Fruit fly (Drosophila melanogaster) whole organism, pupa: ENCODE measurements around the gene C15.

ENCODE experiments used
- CG10348 ChIP-seq: fragments of 200-800 bp; sonication (Bioruptor generic); IDR thresholded peaks from 2 replicates; pipeline ENCODE4 v1.3.6; 2022; ENCODE audit warnings: missing biosample characterization, missing genetic modification characterization
- CG12605 ChIP-seq: fragments of 200-800 bp; sonication (Bioruptor generic); IDR thresholded peaks from 2 replicates; pipeline ENCODE4 v1.3.6; 2022; ENCODE audit warnings: missing biosample characterization, missing genetic modification characterization
- CG13204 ChIP-seq: fragments of 200-800 bp; sonication (Bioruptor generic); optimal IDR thresholded peaks from 2 replicates; lab custom pipeline; 2018; ENCODE audit warnings: missing biosample characterization, mild to moderate bottlenecking, missing genetic modification characterization, moderate library complexity
- CG14655 ChIP-seq: fragments of 200-800 bp; sonication (Bioruptor generic); optimal IDR thresholded peaks from 3 replicates; lab custom pipeline; 2017; ENCODE audit warnings: mild to moderate bottlenecking, missing biosample characterization, missing genetic modification reagents, missing genetic modification characterization
- CG15710 ChIP-seq: fragments of 200-800 bp; sonication (Bioruptor generic); optimal IDR thresholded peaks from 2 replicates; lab custom pipeline; 2018; ENCODE audit warnings: missing biosample characterization, mild to moderate bottlenecking, missing genetic modification characterization, moderate library complexity
- CG17806 ChIP-seq: fragments of 200-800 bp; sonication (Bioruptor generic); optimal IDR thresholded peaks from 2 replicates; lab custom pipeline; 2018; ENCODE audit warnings: missing biosample characterization, mild to moderate bottlenecking, missing genetic modification characterization, moderate library complexity
- CG32121 ChIP-seq: fragments of 200-800 bp; sonication (Bioruptor generic); IDR thresholded peaks from 2 replicates; pipeline ENCODE4 v1.3.6; 2022; ENCODE audit warnings: missing biosample characterization, missing genetic modification characterization
- CG34367 ChIP-seq: fragments of 200-800 bp; sonication (Bioruptor generic); optimal IDR thresholded peaks from 2 replicates; lab custom pipeline; 2018; ENCODE audit warnings: missing biosample characterization, mild to moderate bottlenecking, missing genetic modification characterization
- CG4496 ChIP-seq: fragments of 200-800 bp; sonication (Bioruptor generic); IDR thresholded peaks from 3 replicates; pipeline ENCODE4 v1.3.6; 2022; ENCODE audit warnings: missing biosample characterization, missing genetic modification characterization
- CG8159 ChIP-seq: fragments of 200-800 bp; sonication (Bioruptor generic); optimal IDR thresholded peaks from 3 replicates; lab custom pipeline; 2018; ENCODE audit warnings: missing biosample characterization, mild to moderate bottlenecking, missing genetic modification characterization, moderate library complexity
- CG8301 ChIP-seq: fragments of 200-800 bp; sonication (Bioruptor generic); optimal IDR thresholded peaks from 2 replicates; lab custom pipeline; 2018; ENCODE audit warnings: missing biosample characterization, mild to moderate bottlenecking, missing genetic modification characterization
- CG9948 ChIP-seq: fragments of 200-800 bp; sonication (Bioruptor generic); optimal IDR thresholded peaks from 2 replicates; lab custom pipeline; 2018; ENCODE audit warnings: missing biosample characterization, mild to moderate bottlenecking, missing genetic modification characterization, moderate library complexity
- D1 ChIP-seq: fragments of 200-800 bp; sonication (Bioruptor generic); optimal IDR thresholded peaks from 2 replicates; lab custom pipeline; 2018; ENCODE audit warnings: missing biosample characterization, mild to moderate bottlenecking, missing genetic modification characterization, moderate library complexity
- EcR ChIP-seq: fragments of 200-800 bp; sonication (Bioruptor generic); optimal IDR thresholded peaks from 3 replicates; lab custom pipeline; 2019; ENCODE audit warnings: missing biosample characterization, missing genetic modification characterization, mild to moderate bottlenecking, moderate library complexity, missing genetic modification reagents
- Ets98B ChIP-seq: fragments of 200-800 bp; sonication (Bioruptor generic); IDR thresholded peaks from 2 replicates; pipeline ENCODE4 v1.3.6; 2022; ENCODE audit warnings: missing biosample characterization, missing genetic modification characterization
- Pif1A ChIP-seq: fragments of 200-800 bp; sonication (Bioruptor generic); optimal IDR thresholded peaks from 3 replicates; lab custom pipeline; 2016; ENCODE audit warnings: missing biosample characterization, missing genetic modification characterization
- Pif1B ChIP-seq: fragments of 200-800 bp; sonication (Bioruptor generic); optimal IDR thresholded peaks from 3 replicates; lab custom pipeline; 2016; ENCODE audit warnings: missing biosample characterization, missing genetic modification characterization
- Snoo ChIP-seq: fragments of 200-800 bp; sonication (Bioruptor generic); optimal IDR thresholded peaks from 3 replicates; lab custom pipeline; 2017; ENCODE audit warnings: missing biosample characterization, mild to moderate bottlenecking, missing genetic modification characterization, inconsistent platforms
- fd96Ca ChIP-seq: fragments of 200-800 bp; sonication (Bioruptor generic); IDR thresholded peaks from 3 replicates; pipeline ENCODE4 v1.3.6; 2022; ENCODE audit warnings: missing biosample characterization, missing genetic modification characterization
- gl ChIP-seq: fragments of 200-800 bp; sonication (Bioruptor generic); optimal IDR thresholded peaks from 2 replicates; lab custom pipeline; 2018; ENCODE audit warnings: missing biosample characterization, mild to moderate bottlenecking, missing genetic modification characterization
- rn ChIP-seq: fragments of 200-800 bp; sonication (Bioruptor generic); IDR thresholded peaks from 2 replicates; pipeline ENCODE4 v1.3.6; 2022; ENCODE audit warnings: missing biosample characterization, missing genetic modification characterization

C15 gene

DNA sequence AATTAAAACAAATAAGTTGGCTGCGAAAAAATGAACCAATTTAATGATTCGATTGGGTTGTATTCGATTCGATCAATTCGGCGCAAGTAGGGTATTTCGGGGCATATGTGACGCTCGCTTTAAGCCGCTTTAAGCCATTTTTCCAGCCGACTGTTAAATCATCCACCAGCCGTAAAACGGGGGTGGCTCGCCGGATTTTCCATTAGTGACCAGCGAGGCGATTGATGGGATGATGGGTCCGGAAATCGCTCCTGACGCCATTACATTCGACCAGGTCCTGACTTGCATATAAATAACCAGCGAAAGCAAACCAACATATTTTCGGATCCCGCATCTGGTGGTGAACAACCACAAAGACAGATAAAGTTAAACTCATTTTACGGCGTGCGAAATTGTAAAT is 29.5 kb upstream of the C15 start:
- TF ChIP-seq gl (tag; lab: Kevin White, UChicago) (no peak), CG12605 (GFP tag; lab: Robert Waterston, UW) (no peak), CG9948 (tag; lab: Kevin White, UChicago) (no peak), rn (GFP tag; lab: Robert Waterston, UW) (no peak), EcR (GFP tag; lab: Kevin White, UChicago) (no peak), Pif1A (no peak), Ets98B (GFP tag; lab: Robert Waterston, UW) (no peak), CG17806 (tag; lab: Kevin White, UChicago) (no peak)
- TF ChIP-seq, all 21 proteins: peak for 0

DNA sequence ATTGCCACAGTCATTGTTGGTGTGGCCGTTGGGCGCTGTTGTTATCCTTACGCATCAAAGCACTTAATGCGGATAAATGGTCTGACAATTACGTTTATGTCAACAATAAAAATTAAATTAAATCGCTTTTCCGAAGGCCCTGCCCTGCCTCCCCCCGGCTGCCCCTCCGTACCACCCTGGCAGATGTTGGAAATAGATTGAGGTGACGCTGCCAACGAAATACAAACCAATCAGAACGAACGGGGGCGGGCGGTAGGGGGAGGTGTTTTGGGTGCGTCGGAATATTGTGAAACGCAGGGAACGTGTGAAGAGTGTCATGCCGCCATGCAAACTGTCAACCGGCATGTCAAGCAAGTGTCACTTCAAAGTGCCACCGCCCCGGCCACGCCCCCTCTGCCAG is 28.6 kb upstream of the C15 start:
- no peak for TF ChIP-seq Ets98B (GFP tag; lab: Robert Waterston, UW)
- TF ChIP-seq EcR (GFP tag; lab: Kevin White, UChicago), result no peak
- TF ChIP-seq Pif1B, result no peak
- no peak for TF ChIP-seq CG14655
- TF ChIP-seq fd96Ca, result no peak
- TF ChIP-seq CG9948 (tag; lab: Kevin White, UChicago), result no peak
- TF ChIP-seq CG10348 (GFP tag; lab: Robert Waterston, UW), result no peak
- TF ChIP-seq gl (tag; lab: Kevin White, UChicago), result no peak
- TF ChIP-seq CG12605 (GFP tag; lab: Robert Waterston, UW), result no peak
- no peak for TF ChIP-seq Pif1A
- TF ChIP-seq CG8159 (tag; lab: Kevin White, UChicago), result no peak
- TF ChIP-seq CG8301, result no peak

DNA sequence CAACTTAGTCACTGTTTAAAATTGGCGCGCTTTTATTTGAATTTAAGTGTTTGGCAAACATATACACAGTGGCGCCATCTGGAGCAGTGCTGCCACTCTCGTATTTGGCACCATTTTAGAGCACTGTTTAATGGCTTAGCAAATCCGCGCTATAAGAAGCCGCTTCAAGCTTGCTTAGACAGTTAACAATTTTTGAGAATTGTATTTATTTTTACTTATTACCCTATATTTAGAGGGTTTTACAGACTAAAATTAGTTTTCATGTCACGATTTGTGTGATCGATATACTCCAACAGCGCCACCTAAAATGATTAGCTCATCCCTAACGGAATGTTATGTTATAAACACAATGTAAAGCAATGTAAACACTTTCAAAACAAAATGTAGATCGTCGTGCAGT is 17.8 kb upstream of the C15 start, which contains the start of gene Fancm:
Gene Fancm (plus strand): TSS at position 366 of the 400 bp plus-strand sequence.
- TF ChIP-seq CG34367, result no peak
- peak; percentile 4 for TF ChIP-seq Snoo (tag; lab: Kevin White, UChicago)
- no peak for TF ChIP-seq gl (tag; lab: Kevin White, UChicago)
- TF ChIP-seq rn (GFP tag; lab: Robert Waterston, UW), result no peak
- TF ChIP-seq CG12605 (GFP tag; lab: Robert Waterston, UW), result no peak
- TF ChIP-seq CG8301, result no peak
- no peak for TF ChIP-seq CG14655
- TF ChIP-seq CG17806 (tag; lab: Kevin White, UChicago), result no peak
- no peak for TF ChIP-seq CG13204 (GFP tag; lab: Kevin White, UChicago)
- TF ChIP-seq EcR (GFP tag; lab: Kevin White, UChicago), result no peak
- TF ChIP-seq CG8159 (tag; lab: Kevin White, UChicago), result peak; percentile 34
- TF ChIP-seq Ets98B (GFP tag; lab: Robert Waterston, UW), result no peak
- TF ChIP-seq CG10348 (GFP tag; lab: Robert Waterston, UW), result no peak
- peak; percentile 45; the same call in 1 of the 3 replicates for TF ChIP-seq CG4496 (GFP tag; lab: Robert Waterston, UW)
- no peak for TF ChIP-seq CG32121 (GFP tag; lab: Robert Waterston, UW)
- TF ChIP-seq fd96Ca, result no peak
- peak; percentile 23 for TF ChIP-seq CG9948 (tag; lab: Kevin White, UChicago)
- TF ChIP-seq CG15710 (tag; lab: Kevin White, UChicago), result peak; percentile 17
- no peak for TF ChIP-seq Pif1A
- TF ChIP-seq, all 21 proteins: peak for 5

DNA sequence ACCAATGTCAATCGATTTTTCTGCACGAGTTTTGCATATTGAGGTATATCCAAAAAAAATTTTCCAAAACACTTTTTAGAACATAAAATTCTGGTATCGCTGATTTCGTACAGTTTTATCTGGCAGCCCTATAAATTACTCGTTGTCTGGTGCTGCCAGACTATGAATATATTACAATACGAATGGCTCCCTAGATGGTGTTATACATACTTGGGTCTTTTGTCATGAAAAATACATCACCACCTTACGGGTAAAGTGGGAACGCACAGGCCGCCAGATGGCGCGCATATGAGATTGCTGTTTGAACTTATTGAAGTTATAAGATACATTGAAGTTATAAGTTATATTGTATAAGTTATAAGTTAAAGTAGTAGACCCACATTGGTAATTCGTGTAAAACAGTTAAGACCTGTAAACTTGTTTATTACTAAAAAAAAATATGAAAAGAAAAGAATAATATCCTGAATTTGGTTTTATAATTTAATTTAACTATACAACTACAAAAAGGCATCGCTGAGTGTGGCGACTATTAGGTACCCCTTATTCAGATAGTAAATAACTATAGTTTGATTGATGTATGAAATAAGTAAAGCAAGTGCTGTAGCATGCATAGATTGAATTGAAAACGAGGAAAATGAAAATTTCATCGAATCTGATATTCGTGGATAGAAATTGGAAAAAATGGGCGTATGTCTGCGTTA is 11.9 kb upstream of the C15 start:
- no peak for TF ChIP-seq CG8301
- TF ChIP-seq fd96Ca, result no peak
- TF ChIP-seq CG14655, result no peak
- TF ChIP-seq CG4496 (GFP tag; lab: Robert Waterston, UW), result peak; percentile 45; the same call in 2 of the 3 replicates
- TF ChIP-seq Pif1B, result no peak
- TF ChIP-seq CG34367, result no peak
- peak; percentile 7 for TF ChIP-seq Snoo (tag; lab: Kevin White, UChicago)
- TF ChIP-seq, all 21 proteins: peak for 2

DNA sequence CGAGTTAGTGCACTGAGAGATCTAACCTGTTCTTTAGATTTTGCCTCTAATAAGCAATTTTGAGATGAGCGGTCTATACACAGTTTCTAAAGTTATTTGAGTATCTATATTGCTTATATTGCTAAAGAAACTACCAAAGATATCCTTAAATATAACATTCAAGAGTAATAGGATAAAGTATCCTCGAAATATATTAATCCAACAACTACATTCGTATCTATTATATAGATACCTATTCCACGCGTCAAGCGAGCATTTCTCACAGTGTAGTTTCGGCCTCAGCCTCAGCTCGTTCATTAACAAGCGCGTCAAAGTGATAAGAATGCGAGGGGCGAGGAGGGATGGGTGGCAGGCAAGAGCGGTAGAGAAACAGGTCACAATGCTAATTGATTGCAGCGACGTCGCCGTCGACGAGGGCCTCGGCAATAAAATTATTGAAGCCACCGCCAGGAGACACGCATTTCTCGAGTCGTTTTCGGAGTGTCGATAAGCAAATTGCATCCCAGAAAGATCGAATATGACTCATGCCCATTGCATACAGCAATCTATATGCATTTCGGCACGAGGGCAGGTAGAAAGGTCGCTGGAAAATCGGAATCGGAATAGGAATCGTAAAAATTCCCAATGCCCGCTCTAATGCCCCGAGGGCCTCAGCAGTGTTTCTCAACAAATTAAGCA is 6.1 kb upstream of the C15 start:
- TF ChIP-seq Ets98B (GFP tag; lab: Robert Waterston, UW) (no peak; the same call in 1 of the 2 replicates), CG8301 (no peak), CG17806 (tag; lab: Kevin White, UChicago) (peak; percentile 30), CG12605 (GFP tag; lab: Robert Waterston, UW) (no peak), CG32121 (GFP tag; lab: Robert Waterston, UW) (no peak), CG8159 (tag; lab: Kevin White, UChicago) (peak; percentile 70), fd96Ca (no peak), Pif1B (peak; percentile 10), CG14655 (no peak), CG13204 (GFP tag; lab: Kevin White, UChicago) (no peak), Pif1A (peak; percentile 64), CG4496 (GFP tag; lab: Robert Waterston, UW) (0 out of 3 replicates have a peak, but pooled peaks have one; percentile 19), rn (GFP tag; lab: Robert Waterston, UW) (no peak), CG34367 (peak; percentile 21), D1 (no peak), CG15710 (tag; lab: Kevin White, UChicago) (peak; percentile 62), EcR (GFP tag; lab: Kevin White, UChicago) (peak; percentile 15), CG10348 (GFP tag; lab: Robert Waterston, UW) (no peak), CG9948 (tag; lab: Kevin White, UChicago) (peak; percentile 38), Snoo (tag; lab: Kevin White, UChicago) (peak; percentile 34)
